Worm (Caenorhabditis elegans): Measurements from ENCODE around the gene T20B12.7.

Gene T20B12.7

ce11 chrIII:7335220-7335619 is 43.6 kb downstream of the T20B12.7 start, which contains the start of gene F56C9.10 (continued):
- TF ChIP-seq rec-8 (tag; optimal IDR thresholded peaks at IDR 0.05) (no peak), F57C9.4 (tag; optimal IDR thresholded peaks at IDR 0.05) (no peak), aptf-2 (GFP tag; conservative IDR thresholded peaks at IDR 0.05) (no peak), F49E8.2 (tag; optimal IDR thresholded peaks at IDR 0.05; ENCODE audit: insufficient read depth) (no peak), snpc-1.1 (tag; optimal IDR thresholded peaks at IDR 0.05; ENCODE audit: insufficient read depth) (no peak), F23B12.7 (tag; optimal IDR thresholded peaks at IDR 0.05; ENCODE audit: insufficient read depth) (no peak), hrde-1 (tag; optimal IDR thresholded peaks at IDR 0.05; ENCODE audit: borderline replicate concordance) (no peak), gei-17 (GFP tag; optimal IDR thresholded peaks at IDR 0.05) (peak; percentile 43), chd-7 (tag; optimal IDR thresholded peaks at IDR 0.05) (peak; percentile 82), unc-62 (GFP tag; optimal IDR thresholded peaks at IDR 0.05) (peak; percentile 90), Y95B8A.8 (GFP tag; IDR thresholded peaks at IDR 0.05) (no peak), attf-3 (GFP tag; conservative IDR thresholded peaks at IDR 0.05) (no peak), ztf-26 (tag; optimal IDR thresholded peaks at IDR 0.05) (peak; percentile 62), sea-2 (GFP tag; IDR thresholded peaks at IDR 0.05) (no peak), mxl-1 (tag; optimal IDR thresholded peaks at IDR 0.05) (no peak), snpc-3.4 (tag; optimal IDR thresholded peaks at IDR 0.05) (no peak), xnd-1 (tag; optimal IDR thresholded peaks at IDR 0.05) (no peak), lin-54 (GFP tag; optimal IDR thresholded peaks at IDR 0.05) (peak; percentile 50), T07F8.4 (tag; optimal IDR thresholded peaks at IDR 0.05) (no peak), C17E4.6 (GFP tag; IDR thresholded peaks at IDR 0.05) (no peak), ama-1 (optimal IDR thresholded peaks at IDR 0.05) (no peak), ama-1 (GFP tag; optimal IDR thresholded peaks at IDR 0.05) (no peak), ztf-22 (GFP tag; optimal IDR thresholded peaks at IDR 0.05) (no peak), hsf-1 (GFP tag; IDR thresholded peaks at IDR 0.05) (no peak), ceh-79 (tag; optimal IDR thresholded peaks at IDR 0.05) (no peak), T26A5.8 (tag; optimal IDR thresholded peaks at IDR 0.05) (no peak), cebp-2 (GFP tag; IDR thresholded peaks at IDR 0.05) (no peak), mcd-1 (GFP tag; IDR thresholded peaks at IDR 0.05) (peak; percentile 60), sdz-38 (tag; optimal IDR thresholded peaks at IDR 0.05) (no peak), B0019.2 (GFP tag; conservative IDR thresholded peaks at IDR 0.05) (no peak), K12H6.12 (tag; optimal IDR thresholded peaks at IDR 0.05) (peak; percentile 78), ztf-18 (tag; optimal IDR thresholded peaks at IDR 0.05) (peak; percentile 16), repo-1 (tag; optimal IDR thresholded peaks at IDR 0.05) (peak; percentile 64), lag-1 (GFP tag; IDR thresholded peaks at IDR 0.05) (no peak), snpc-4 (GFP tag; optimal IDR thresholded peaks at IDR 0.05) (no peak), snpc-4 (tag; optimal IDR thresholded peaks at IDR 0.05) (peak; percentile 51 to 60 (median 54)), tlf-1 (GFP tag; optimal IDR thresholded peaks at IDR 0.05) (peak; percentile 67), unc-130 (GFP tag; optimal IDR thresholded peaks at IDR 0.05) (no peak), nhr-120 (GFP tag; IDR thresholded peaks at IDR 0.05) (no peak), ets-4 (GFP tag; optimal IDR thresholded peaks at IDR 0.05) (peak; percentile 19), sptf-2 (GFP tag; optimal IDR thresholded peaks at IDR 0.05) (no peak), nfyb-1 (GFP tag; IDR thresholded peaks at IDR 0.05) (peak; percentile 83), Y79H2A.3 (GFP tag; conservative IDR thresholded peaks at IDR 0.05) (no peak), tbx-9 (tag; optimal IDR thresholded peaks at IDR 0.05; ENCODE audit: borderline replicate concordance) (no peak), B0336.3 (GFP tag; IDR thresholded peaks at IDR 0.05) (peak; percentile 90), D2030.7 (GFP tag; IDR thresholded peaks at IDR 0.05) (no peak), rcor-1 (GFP tag; IDR thresholded peaks at IDR 0.05) (0 out of 2 replicates have a peak, but pooled peaks have one; percentile 20), F33H1.4 (GFP tag; IDR thresholded peaks at IDR 0.05) (peak; percentile 41), lin-40 (tag; optimal IDR thresholded peaks at IDR 0.05) (peak; percentile 79)
